Comparison of ENCODE assay signal across 5 worm cellular contexts in genomic region chrII:13460592-13461395, ce11.
TF ChIP-seq lines count a peak whose summit lies in the region.

TSS of gene pqn-27 (minus strand) at chrII:13460642.

TF ChIP-seq in whole organism, L1 larva, 84 proteins besides CTCF, POLR2A, EP300 and RAD21 (continues in another document):
- TF ChIP-seq swsn-7 (tag; optimal IDR thresholded peaks at IDR 0.05; lab: Kevin White, UChicago) (peak; percentile 63), Y116A8C.19 (tag; optimal IDR thresholded peaks at IDR 0.05; lab: Kevin White, UChicago; ENCODE audit: borderline replicate concordance) (no peak), pag-3 (tag; optimal IDR thresholded peaks at IDR 0.05; lab: Kevin White, UChicago; ENCODE audit: borderline replicate concordance, insufficient read depth) (peak; percentile 10), snpc-4 (tag; optimal IDR thresholded peaks at IDR 0.05; lab: Kevin White, UChicago) (peak; percentile 23), nhr-19 (GFP tag; conservative IDR thresholded peaks at IDR 0.05; lab: Robert Waterston, UW) (peak; percentile 89), mep-1 (tag; optimal IDR thresholded peaks at IDR 0.05; lab: Kevin White, UChicago) (peak; percentile 80), fkh-8 (tag; optimal IDR thresholded peaks at IDR 0.05; lab: Kevin White, UChicago) (no peak), nhr-12 (tag; optimal IDR thresholded peaks at IDR 0.05; lab: Kevin White, UChicago) (peak; percentile 10), snu-23 (GFP tag; optimal IDR thresholded peaks at IDR 0.05; lab: Kevin White, UChicago) (peak; percentile 82), mab-9 (GFP tag; IDR thresholded peaks at IDR 0.05; lab: Robert Waterston, UW) (no peak), tbx-2 (tag; optimal IDR thresholded peaks at IDR 0.05; lab: Kevin White, UChicago) (peak; percentile 79), ztf-4 (tag; optimal IDR thresholded peaks at IDR 0.05; lab: Kevin White, UChicago) (peak; percentile 93), unc-30 (tag; optimal IDR thresholded peaks at IDR 0.05; lab: Kevin White, UChicago) (no peak), rnt-1 (tag; optimal IDR thresholded peaks at IDR 0.05; lab: Kevin White, UChicago) (peak; percentile 29), elt-2 (tag; optimal IDR thresholded peaks at IDR 0.05; lab: Kevin White, UChicago) (peak; percentile 56), efl-1 (optimal IDR thresholded peaks at IDR 0.05; lab: Kevin White, UChicago) (peak; percentile 69 to 71), efl-1 (GFP tag; optimal IDR thresholded peaks at IDR 0.05 in 1 of 2; lab: Kevin White, UChicago) (peak; percentile 58 to 96), grh-1 (GFP tag; IDR thresholded peaks at IDR 0.05; lab: Robert Waterston, UW) (peak; percentile 89)

TF ChIP-seq in whole organism, L3 larva, 47 proteins besides CTCF, POLR2A, EP300 and RAD21 (continues in another document):
- peak; percentile 96 for TF ChIP-seq ama-1 (optimal IDR thresholded peaks at IDR 0.05; lab: Kevin White, UChicago)
- peak; percentile 70 for TF ChIP-seq nhr-25 (tag; optimal IDR thresholded peaks at IDR 0.05; lab: Kevin White, UChicago)
- peak; percentile 76 for TF ChIP-seq nhr-77 (tag; optimal IDR thresholded peaks at IDR 0.05; lab: Kevin White, UChicago)
- peak; percentile 80 for TF ChIP-seq nhr-43 (tag; optimal IDR thresholded peaks at IDR 0.05; lab: Kevin White, UChicago; ENCODE audit: poor library complexity, severe bottlenecking)
- TF ChIP-seq nhr-76 (tag; optimal IDR thresholded peaks at IDR 0.05; lab: Kevin White, UChicago) = no peak
- TF ChIP-seq elt-1 (tag; optimal IDR thresholded peaks at IDR 0.05; lab: Kevin White, UChicago) = no peak
- TF ChIP-seq nfya-1 (tag; optimal IDR thresholded peaks at IDR 0.05; lab: Kevin White, UChicago; ENCODE audit: insufficient read depth) = peak; percentile 70
- no peak for TF ChIP-seq mml-1 (tag; optimal IDR thresholded peaks at IDR 0.05; lab: Kevin White, UChicago)
- peak; percentile 44 for TF ChIP-seq skn-1 (tag; optimal IDR thresholded peaks at IDR 0.05; lab: Kevin White, UChicago)
- no peak for TF ChIP-seq fkh-10 (GFP tag; optimal IDR thresholded peaks at IDR 0.05; lab: Kevin White, UChicago)
- TF ChIP-seq pha-4 (tag; optimal IDR thresholded peaks at IDR 0.05; lab: Kevin White, UChicago) = peak; percentile 65
- peak; percentile 34 for TF ChIP-seq lin-39 (tag; optimal IDR thresholded peaks at IDR 0.05; lab: Kevin White, UChicago)
- no peak for TF ChIP-seq nhr-28 (tag; optimal IDR thresholded peaks at IDR 0.05; lab: Kevin White, UChicago)
- TF ChIP-seq lsy-12 (tag; optimal IDR thresholded peaks at IDR 0.05; lab: Kevin White, UChicago) = peak; percentile 91
- peak; percentile 60 for TF ChIP-seq elt-2 (tag; optimal IDR thresholded peaks at IDR 0.05; lab: Kevin White, UChicago)
- TF ChIP-seq egl-5 (tag; optimal IDR thresholded peaks at IDR 0.05; lab: Kevin White, UChicago) = peak; percentile 89
- peak; percentile 61 for TF ChIP-seq pqm-1 (tag; optimal IDR thresholded peaks at IDR 0.05; lab: Kevin White, UChicago)
- TF ChIP-seq nhr-23 (tag; optimal IDR thresholded peaks at IDR 0.05; lab: Kevin White, UChicago) = peak; percentile 73
- peak; percentile 6 for TF ChIP-seq jun-1 (tag; optimal IDR thresholded peaks at IDR 0.05; lab: Kevin White, UChicago)

TF ChIP-seq in whole organism, early embryonic, 17 proteins besides CTCF, POLR2A, EP300 and RAD21:
- TF ChIP-seq flt-1 (GFP tag; IDR thresholded peaks at IDR 0.05; lab: Robert Waterston, UW) = no peak; the same call in 1 of the 2 replicates
- no peak for TF ChIP-seq aly-1 (tag; optimal IDR thresholded peaks at IDR 0.05; lab: Kevin White, UChicago)
- peak; percentile 83 for TF ChIP-seq ama-1 (optimal IDR thresholded peaks at IDR 0.05; lab: Kevin White, UChicago)

TF ChIP-seq in whole organism, midembryonic, 9 proteins besides CTCF, POLR2A, EP300 and RAD21:
- TF ChIP-seq tab-1 (GFP tag; IDR thresholded peaks at IDR 0.05; lab: Robert Waterston, UW) (no peak), flt-1 (GFP tag; IDR thresholded peaks at IDR 0.05; lab: Robert Waterston, UW) (0 out of 2 replicates have a peak, but pooled peaks have one; percentile 6), klf-2 (GFP tag; conservative IDR thresholded peaks at IDR 0.05; lab: Robert Waterston, UW) (no peak), ref-1 (GFP tag; conservative IDR thresholded peaks at IDR 0.05; lab: Robert Waterston, UW) (0 out of 2 replicates have a peak, but pooled peaks have one; percentile 6), cog-1 (tag; optimal IDR thresholded peaks at IDR 0.05; lab: Kevin White, UChicago) (peak; percentile 60)

TF ChIP-seq in whole organism, young adult, 124 proteins besides CTCF, POLR2A, EP300 and RAD21 (continues in another document):
- TF ChIP-seq ekl-4 (GFP tag; IDR thresholded peaks at IDR 0.05; lab: Robert Waterston, UW) (no peak), F10E7.11 (tag; optimal IDR thresholded peaks at IDR 0.05; lab: Kevin White, UChicago) (peak; percentile 16), hmg-20 (GFP tag; IDR thresholded peaks at IDR 0.05; lab: Robert Waterston, UW) (0 out of 2 replicates have a peak, but pooled peaks have one; percentile 27), nhr-80 (tag; optimal IDR thresholded peaks at IDR 0.05; lab: Kevin White, UChicago) (peak; percentile 36), ztf-22 (GFP tag; optimal IDR thresholded peaks at IDR 0.05; lab: Kevin White, UChicago) (peak; percentile 65), Y53G8AR.9 (GFP tag; conservative IDR thresholded peaks at IDR 0.05; lab: Robert Waterston, UW) (peak; percentile 64; the same call in 1 of the 2 replicates), hsf-1 (GFP tag; IDR thresholded peaks at IDR 0.05; lab: Robert Waterston, UW) (no peak), ztf-26 (tag; optimal IDR thresholded peaks at IDR 0.05; lab: Kevin White, UChicago) (peak; percentile 85), C06A6.2 (GFP tag; conservative IDR thresholded peaks at IDR 0.05; lab: Robert Waterston, UW) (peak; percentile 55; the same call in 1 of the 2 replicates), B0336.3 (GFP tag; IDR thresholded peaks at IDR 0.05; lab: Robert Waterston, UW) (peak; percentile 70; the same call in 1 of the 2 replicates), lag-1 (GFP tag; IDR thresholded peaks at IDR 0.05; lab: Robert Waterston, UW) (no peak), snpc-3.4 (tag; optimal IDR thresholded peaks at IDR 0.05; lab: Kevin White, UChicago) (peak; percentile 8), chd-7 (tag; optimal IDR thresholded peaks at IDR 0.05; lab: Kevin White, UChicago) (peak; percentile 62), F37B4.10 (GFP tag; IDR thresholded peaks at IDR 0.05; lab: Robert Waterston, UW) (no peak), madf-6 (GFP tag; IDR thresholded peaks at IDR 0.05; lab: Robert Waterston, UW) (peak; percentile 68), T26A5.8 (tag; optimal IDR thresholded peaks at IDR 0.05; lab: Kevin White, UChicago) (peak; percentile 23), K12H6.12 (tag; optimal IDR thresholded peaks at IDR 0.05; lab: Kevin White, UChicago) (peak; percentile 71), pbrm-1 (GFP tag; IDR thresholded peaks at IDR 0.05; lab: Robert Waterston, UW) (peak; percentile 52; the same call in 1 of the 2 replicates), lsl-1 (GFP tag; optimal IDR thresholded peaks at IDR 0.05; lab: Kevin White, UChicago) (peak; percentile 11), pha-4 (tag; optimal IDR thresholded peaks at IDR 0.05; lab: Kevin White, UChicago) (peak; percentile 80), Y56A3A.18 (GFP tag; IDR thresholded peaks at IDR 0.05; lab: Robert Waterston, UW) (peak; percentile 79; the same call in 1 of the 2 replicates), B0019.2 (GFP tag; conservative IDR thresholded peaks at IDR 0.05; lab: Robert Waterston, UW) (no peak), dox-1 (GFP tag; IDR thresholded peaks at IDR 0.05; lab: Robert Waterston, UW) (peak; percentile 46), mcd-1 (GFP tag; IDR thresholded peaks at IDR 0.05; lab: Robert Waterston, UW) (peak; percentile 54), lir-1 (GFP tag; conservative IDR thresholded peaks at IDR 0.05; lab: Robert Waterston, UW) (no peak), akir-1 (GFP tag; optimal IDR thresholded peaks at IDR 0.05; lab: Kevin White, UChicago) (no peak), rcor-1 (GFP tag; IDR thresholded peaks at IDR 0.05; lab: Robert Waterston, UW) (peak; percentile 44; the same call in 1 of the 2 replicates), Y53F4B.3 (GFP tag; IDR thresholded peaks at IDR 0.05; lab: Robert Waterston, UW) (no peak), lin-54 (GFP tag; optimal IDR thresholded peaks at IDR 0.05; lab: Kevin White, UChicago) (peak; percentile 16), snpc-4 (GFP tag; optimal IDR thresholded peaks at IDR 0.05; lab: Kevin White, UChicago) (no peak), snpc-4 (tag; optimal IDR thresholded peaks at IDR 0.05; lab: Kevin White, UChicago) (peak in 1 of 4 experiments; percentile 46), F23B12.7 (tag; optimal IDR thresholded peaks at IDR 0.05; lab: Kevin White, UChicago; ENCODE audit: insufficient read depth) (peak; percentile 50), attf-5 (GFP tag; optimal IDR thresholded peaks at IDR 0.05; lab: Kevin White, UChicago) (peak; percentile 44), somi-1 (GFP tag; optimal IDR thresholded peaks at IDR 0.05; lab: Kevin White, UChicago) (peak; percentile 58), Y95B8A.8 (GFP tag; IDR thresholded peaks at IDR 0.05; lab: Robert Waterston, UW) (peak; percentile 66; the same call in 1 of the 2 replicates), xnd-1 (tag; optimal IDR thresholded peaks at IDR 0.05; lab: Kevin White, UChicago) (no peak), nfyb-1 (GFP tag; IDR thresholded peaks at IDR 0.05; lab: Robert Waterston, UW) (peak; percentile 63), gei-17 (GFP tag; optimal IDR thresholded peaks at IDR 0.05; lab: Kevin White, UChicago) (peak; percentile 40), lin-40 (tag; optimal IDR thresholded peaks at IDR 0.05; lab: Kevin White, UChicago) (peak; percentile 79), tbp1 (GFP tag; optimal IDR thresholded peaks at IDR 0.05; lab: Kevin White, UChicago) (peak; percentile 48), ztf-28 (GFP tag; IDR thresholded peaks at IDR 0.05; lab: Robert Waterston, UW) (no peak), repo-1 (tag; optimal IDR thresholded peaks at IDR 0.05; lab: Kevin White, UChicago) (peak; percentile 91), atf-7 (tag; optimal IDR thresholded peaks at IDR 0.05; lab: Kevin White, UChicago) (peak; percentile 81), ztf-3 (GFP tag; optimal IDR thresholded peaks at IDR 0.05; lab: Kevin White, UChicago) (peak; percentile 39), zim-3 (tag; optimal IDR thresholded peaks at IDR 0.05; lab: Kevin White, UChicago) (no peak), zfh-2 (GFP tag; conservative IDR thresholded peaks at IDR 0.05; lab: Robert Waterston, UW) (0 out of 2 replicates have a peak, but pooled peaks have one; percentile 18), ama-1 (optimal IDR thresholded peaks at IDR 0.05; lab: Kevin White, UChicago) (peak; percentile 97), ama-1 (GFP tag; optimal IDR thresholded peaks at IDR 0.05; lab: Kevin White, UChicago) (peak in 1 of 2 experiments; percentile 39)

Comparison
In these comparisons a context has a peak if more than half of its experiments do, and no peak if none do; other contexts are left out.
1. Of the 8 proteins assayed by ChIP-seq in both whole organism, young adult and whole organism, L1 larva: peak only in whole organism, young adult: none; only in whole organism, L1 larva: dpl-1, efl-1, nhr-90 and unc-130; in both: ama-1; in neither: 1; mixed calls (peak in some experiments, not most) for 2.